Fruit fly (Drosophila melanogaster) whole organism, wandering third instar larva: ENCODE data around the gene CG6409.

Experiments
- Abd-B ChIP-seq: fragments of >200 bp; optimal IDR thresholded peaks from 2 replicates; lab custom pipeline; 2017; ENCODE audit warnings: missing biosample characterization, missing genetic modification characterization
- Dfd ChIP-seq: fragments of >200 bp; optimal IDR thresholded peaks from 2 replicates; lab custom pipeline; 2017; ENCODE audit warnings: missing biosample characterization, missing genetic modification characterization
- h ChIP-seq: fragments of 200-800 bp; sonication (Bioruptor generic); optimal IDR thresholded peaks from 3 replicates; lab custom pipeline; 2016; ENCODE audit warnings: missing biosample characterization, mild to moderate bottlenecking, missing genetic modification characterization
- lola ChIP-seq: fragments of >200 bp; optimal IDR thresholded peaks from 2 replicates; lab custom pipeline; 2017; ENCODE audit warnings: missing biosample characterization, missing genetic modification characterization
- tai ChIP-seq: sonication (Bioruptor generic); optimal IDR thresholded peaks from 2 replicates; lab custom pipeline; 2016; ENCODE audit warnings: missing biosample characterization, missing genetic modification characterization

- TF ChIP-seq lola (GFP tag; lab: Kevin White, UChicago) (no peak), Abd-B (GFP tag; lab: Kevin White, UChicago) (no peak), tai (GFP tag; lab: Kevin White, UChicago) (no peak), Dfd (GFP tag; lab: Kevin White, UChicago) (peak; percentile 81), h (no peak)
Measured at dm6 chr3L:10871534-10871933, 10.7 kb downstream of the CG6409 start.
